Worm (Caenorhabditis elegans) whole organism, young adult: ENCODE results near the gene sra-28.

ENCODE experiments used
- B0019.2 ChIP-seq: fragments of 200-800 bp; sonication (Bioruptor generic); conservative IDR thresholded peaks from 2 replicates; pipeline ENCODE4 v1.3.6; 2022; ENCODE audit warnings: missing genetic modification reagents, missing genetic modification characterization, missing compliant biosample characterization
- B0035.1 ChIP-seq: sonication (generic microtip); optimal IDR thresholded peaks from 2 replicates; lab custom pipeline; 2016; ENCODE audit warnings: missing genetic modification characterization, mild to moderate bottlenecking, missing compliant biosample characterization, missing genotype, missing genetic modification reagents
- B0336.3 ChIP-seq: fragments of 200-800 bp; sonication (Bioruptor generic); IDR thresholded peaks from 2 replicates; pipeline ENCODE4 v1.3.6; 2022; ENCODE audit warnings: missing genetic modification characterization, missing compliant biosample characterization
- C06A6.2 ChIP-seq: fragments of 200-800 bp; sonication (Bioruptor generic); conservative IDR thresholded peaks from 2 replicates; pipeline ENCODE4 v1.3.6; 2022; ENCODE audit warnings: missing genetic modification characterization, missing compliant biosample characterization
- C17E4.6 ChIP-seq: fragments of 200-800 bp; sonication (Bioruptor generic); IDR thresholded peaks from 2 replicates; pipeline ENCODE4 v1.3.6; 2022; ENCODE audit warnings: missing genetic modification reagents, missing genetic modification characterization, missing compliant biosample characterization
- F10E7.11 ChIP-seq: sonication (generic microtip); optimal IDR thresholded peaks from 2 replicates; lab custom pipeline; 2017; ENCODE audit warnings: mild to moderate bottlenecking, missing genetic modification characterization, moderate library complexity, missing compliant biosample characterization
- F23B12.7 ChIP-seq: sonication (generic microtip); optimal IDR thresholded peaks from 2 replicates; lab custom pipeline; 2017; ENCODE audit warnings: missing genetic modification characterization, mild to moderate bottlenecking, missing compliant biosample characterization, antibody characterized with exemption, moderate library complexity; ENCODE audit not compliant: insufficient read depth
- F37B4.10 ChIP-seq: fragments of 200-800 bp; sonication (Bioruptor generic); IDR thresholded peaks from 2 replicates; pipeline ENCODE4 v1.3.6; 2022; ENCODE audit warnings: missing genetic modification characterization, missing compliant biosample characterization
- F55B11.4 ChIP-seq: sonication (generic microtip); optimal IDR thresholded peaks from 2 replicates; lab custom pipeline; 2016; ENCODE audit warnings: missing compliant biosample characterization, missing genetic modification characterization, borderline replicate concordance; ENCODE audit not compliant: insufficient read depth
- F57A8.1 ChIP-seq: fragments of 200-800 bp; sonication (Bioruptor generic); optimal IDR thresholded peaks from 2 replicates; lab custom pipeline; 2018; ENCODE audit warnings: mild to moderate bottlenecking, missing genetic modification characterization, moderate library complexity, missing compliant biosample characterization
- K12H6.12 ChIP-seq: fragments of 200-800 bp; sonication (Bioruptor generic); optimal IDR thresholded peaks from 2 replicates; lab custom pipeline; 2018; ENCODE audit warnings: mild to moderate bottlenecking, missing genetic modification characterization, missing compliant biosample characterization
- Y95B8A.8 ChIP-seq: fragments of 200-800 bp; sonication (Bioruptor generic); IDR thresholded peaks from 2 replicates; pipeline ENCODE4 v1.3.6; 2022; ENCODE audit warnings: missing genetic modification reagents, missing genetic modification characterization, missing compliant biosample characterization
- ama-1 ChIP-seq, 3 experiments: fragments of 150-350 bp in 1 of 3; sonication (generic microtip) in 2 of 3; optimal IDR thresholded peaks; 2 replicates each; lab custom pipeline; 2014 to 2018; ENCODE audit warnings: missing biosample characterization in 2 of 3, missing genetic modification characterization in 2 of 3, missing genetic modification reagents in 2 of 3
- attf-5 ChIP-seq: fragments of 200-800 bp; sonication (Bioruptor generic); optimal IDR thresholded peaks from 2 replicates; lab custom pipeline; 2018; ENCODE audit warnings: mild to moderate bottlenecking, missing genetic modification characterization, missing compliant biosample characterization
- attf-6 ChIP-seq: fragments of 200-800 bp; sonication (Bioruptor generic); IDR thresholded peaks from 2 replicates; pipeline ENCODE4 v1.3.6; 2022; ENCODE audit warnings: missing genetic modification reagents, missing genetic modification characterization, missing compliant biosample characterization
- bed-1 ChIP-seq: fragments of 200-800 bp; sonication (Bioruptor generic); IDR thresholded peaks from 2 replicates; pipeline ENCODE4 v1.3.6; 2022; ENCODE audit warnings: missing genetic modification reagents, missing genetic modification characterization, missing compliant biosample characterization
- ccch-3 ChIP-seq: fragments of 200-800 bp; sonication (Bioruptor generic); optimal IDR thresholded peaks from 2 replicates; lab custom pipeline; 2018; ENCODE audit warnings: mild to moderate bottlenecking, missing genetic modification characterization, missing compliant biosample characterization
- ceh-27 ChIP-seq: fragments of 200-800 bp; sonication (Bioruptor generic); optimal IDR thresholded peaks from 2 replicates; lab custom pipeline; 2018; ENCODE audit warnings: mild to moderate bottlenecking, missing genetic modification characterization, moderate library complexity, missing compliant biosample characterization
- ceh-40 ChIP-seq: fragments of 200-800 bp; sonication (Bioruptor generic); IDR thresholded peaks from 2 replicates; pipeline ENCODE4 v1.3.6; 2022; ENCODE audit warnings: missing genetic modification characterization, missing compliant biosample characterization
- ceh-91 ChIP-seq: fragments of 200-800 bp; sonication (Bioruptor generic); IDR thresholded peaks from 2 replicates; pipeline ENCODE4 v1.3.6; 2022; ENCODE audit warnings: missing genetic modification reagents, missing genetic modification characterization, missing compliant biosample characterization
- die-1 ChIP-seq: sonication (generic microtip); optimal IDR thresholded peaks from 2 replicates; lab custom pipeline; 2016; ENCODE audit warnings: missing genotype, mild to moderate bottlenecking, missing genetic modification characterization, missing compliant biosample characterization
- dpl-1 ChIP-seq: fragments of 150-350 bp; optimal IDR thresholded peaks from 2 replicates; lab custom pipeline; 2014; ENCODE audit warnings: missing biosample characterization, missing genetic modification reagents, missing genetic modification characterization
- egl-18 ChIP-seq: fragments of 200-800 bp; sonication (Bioruptor generic); IDR thresholded peaks from 2 replicates; pipeline ENCODE4 v1.3.6; 2022; ENCODE audit warnings: missing genetic modification reagents, missing genetic modification characterization, missing compliant biosample characterization
- egl-44 ChIP-seq: fragments of 200-800 bp; sonication (Bioruptor generic); IDR thresholded peaks from 2 replicates; pipeline ENCODE4 v1.3.6; 2022; ENCODE audit warnings: missing genetic modification reagents, missing genetic modification characterization, missing compliant biosample characterization
- gei-17 ChIP-seq: fragments of 200-800 bp; sonication (Bioruptor generic); optimal IDR thresholded peaks from 2 replicates; lab custom pipeline; 2018; ENCODE audit warnings: mild to moderate bottlenecking, missing genetic modification characterization, missing compliant biosample characterization
- hlh-12 ChIP-seq: sonication (generic microtip); optimal IDR thresholded peaks from 2 replicates; lab custom pipeline; 2016; ENCODE audit warnings: missing genetic modification characterization, missing compliant biosample characterization
- let-607 ChIP-seq, 2 experiments: fragments of 200-800 bp in 1 of 2; sonication (Bioruptor generic) in 1 of 2; sonication (generic microtip) in 1 of 2; optimal IDR thresholded peaks; 2 replicates each; lab custom pipeline; 2016 to 2018; ENCODE audit warnings: mild to moderate bottlenecking in 2 of 2, missing compliant biosample characterization in 2 of 2, missing genetic modification characterization in 2 of 2, moderate library complexity in 2 of 2, missing genotype in 1 of 2
- lin-26 ChIP-seq: fragments of 200-800 bp; sonication (Bioruptor generic); IDR thresholded peaks from 2 replicates; pipeline ENCODE4 v1.3.6; 2022; ENCODE audit warnings: missing genetic modification reagents, missing genetic modification characterization, missing compliant biosample characterization
- lin-54 ChIP-seq: fragments of 200-800 bp; sonication (Bioruptor generic); optimal IDR thresholded peaks from 2 replicates; lab custom pipeline; 2018; ENCODE audit warnings: mild to moderate bottlenecking, missing genetic modification characterization, missing compliant biosample characterization
- lir-1 ChIP-seq: fragments of 200-800 bp; sonication (Bioruptor generic); conservative IDR thresholded peaks from 2 replicates; pipeline ENCODE4 v1.3.6; 2022; ENCODE audit warnings: missing genetic modification reagents, missing genetic modification characterization, missing compliant biosample characterization
- lsl-1 ChIP-seq: fragments of 200-800 bp; sonication (Bioruptor generic); optimal IDR thresholded peaks from 2 replicates; lab custom pipeline; 2018; ENCODE audit warnings: mild to moderate bottlenecking, missing genetic modification characterization, moderate library complexity, missing compliant biosample characterization
- mel-28 ChIP-seq: sonication (generic microtip); optimal IDR thresholded peaks from 2 replicates; lab custom pipeline; 2016; ENCODE audit warnings: borderline replicate concordance, mild to moderate bottlenecking, missing genetic modification characterization, missing compliant biosample characterization
- nfya-1 ChIP-seq: sonication (generic microtip); optimal IDR thresholded peaks from 2 replicates; lab custom pipeline; 2017; ENCODE audit warnings: antibody characterized with exemption, missing compliant biosample characterization, missing genetic modification characterization, borderline replicate concordance; ENCODE audit not compliant: insufficient read depth
- nhr-27 ChIP-seq: fragments of 200-800 bp; sonication (Bioruptor generic); optimal IDR thresholded peaks from 2 replicates; lab custom pipeline; 2018; ENCODE audit warnings: mild to moderate bottlenecking, missing genetic modification characterization, moderate library complexity, missing compliant biosample characterization
- nhr-80 ChIP-seq: sonication (generic microtip); optimal IDR thresholded peaks from 2 replicates; lab custom pipeline; 2016; ENCODE audit warnings: missing genetic modification characterization, missing compliant biosample characterization
- nhr-90 ChIP-seq: sonication (generic microtip); optimal IDR thresholded peaks from 2 replicates; lab custom pipeline; 2016; ENCODE audit warnings: missing genotype, mild to moderate bottlenecking, missing genetic modification characterization, missing compliant biosample characterization
- repo-1 ChIP-seq: sonication (generic microtip); optimal IDR thresholded peaks from 2 replicates; lab custom pipeline; 2017; ENCODE audit warnings: mild to moderate bottlenecking, missing genetic modification characterization, missing compliant biosample characterization
- snpc-1.1 ChIP-seq: sonication (generic microtip); optimal IDR thresholded peaks from 2 replicates; lab custom pipeline; 2017; ENCODE audit warnings: missing genetic modification characterization, mild to moderate bottlenecking, missing compliant biosample characterization, antibody characterized with exemption, moderate library complexity, missing genotype, missing genetic modification reagents; ENCODE audit not compliant: insufficient read depth
- snpc-1.3 ChIP-seq: sonication (generic microtip); optimal IDR thresholded peaks from 2 replicates; lab custom pipeline; 2017; ENCODE audit warnings: missing genetic modification characterization, mild to moderate bottlenecking, missing compliant biosample characterization, antibody characterized with exemption, moderate library complexity, missing genotype, missing genetic modification reagents; ENCODE audit not compliant: insufficient read depth
- somi-1 ChIP-seq: fragments of 200-800 bp; sonication (Bioruptor generic); optimal IDR thresholded peaks from 2 replicates; lab custom pipeline; 2018; ENCODE audit warnings: mild to moderate bottlenecking, missing genetic modification characterization, missing compliant biosample characterization
- sptf-2 ChIP-seq: fragments of 200-800 bp; sonication (Bioruptor generic); optimal IDR thresholded peaks from 2 replicates; lab custom pipeline; 2018; ENCODE audit warnings: mild to moderate bottlenecking, missing genetic modification characterization, missing compliant biosample characterization
- tbp1 ChIP-seq: fragments of 200-800 bp; sonication (Bioruptor generic); optimal IDR thresholded peaks from 2 replicates; lab custom pipeline; 2018; ENCODE audit warnings: mild to moderate bottlenecking, missing genetic modification characterization, missing compliant biosample characterization
- unc-62 ChIP-seq: fragments of 150-350 bp; optimal IDR thresholded peaks from 2 replicates; lab custom pipeline; 2014; ENCODE audit warnings: missing biosample characterization, missing genetic modification reagents, missing genetic modification characterization
- zim-3 ChIP-seq: sonication (generic microtip); optimal IDR thresholded peaks from 2 replicates; lab custom pipeline; 2017; ENCODE audit warnings: mild to moderate bottlenecking, missing genetic modification characterization, moderate library complexity, missing compliant biosample characterization
- ztf-18 ChIP-seq: sonication (generic microtip); optimal IDR thresholded peaks from 2 replicates; lab custom pipeline; 2016; ENCODE audit warnings: missing genotype, mild to moderate bottlenecking, missing genetic modification characterization, missing compliant biosample characterization
- ztf-22 ChIP-seq: fragments of 200-800 bp; sonication (Bioruptor generic); optimal IDR thresholded peaks from 2 replicates; lab custom pipeline; 2018; ENCODE audit warnings: mild to moderate bottlenecking, missing genetic modification characterization, moderate library complexity, missing compliant biosample characterization

Gene sra-28

ce11 chrII:6588605-6589292 lies 15.2 kb upstream of the sra-28 start, which contains the start of gene icd-1 (continued):
- no peak for TF ChIP-seq sptf-2 (GFP tag; lab: Kevin White, UChicago)
- no peak for TF ChIP-seq nfya-1
- TF ChIP-seq tbp1 (GFP tag; lab: Kevin White, UChicago): peak; percentile 76
- no peak for TF ChIP-seq hlh-12 (tag; lab: Kevin White, UChicago)
- TF ChIP-seq F55B11.4 (tag; lab: Kevin White, UChicago): no peak
- TF ChIP-seq unc-62 (GFP tag; lab: Kevin White, UChicago): peak; percentile 95
- TF ChIP-seq nhr-90 (tag; lab: Kevin White, UChicago): peak; percentile 20
- TF ChIP-seq lin-26: peak; percentile 45; the same call in 1 of the 2 replicates
- TF ChIP-seq C17E4.6: peak; percentile 57; the same call in 1 of the 2 replicates
- TF ChIP-seq attf-5: peak; percentile 97
- no peak for TF ChIP-seq ama-1 (optimal IDR thresholded peaks at IDR 0.05; lab: Kevin White, UChicago)
- peak in 1 of 2 experiments; percentile 12 for TF ChIP-seq ama-1 (GFP tag; optimal IDR thresholded peaks at IDR 0.05; lab: Kevin White, UChicago)
- TF ChIP-seq egl-18: 0 out of 2 replicates have a peak, but pooled peaks have one; percentile 28
- TF ChIP-seq dpl-1 (GFP tag; lab: Kevin White, UChicago): peak; percentile 36
- peak; percentile 96 for TF ChIP-seq F23B12.7 (tag; lab: Kevin White, UChicago)
- no peak for TF ChIP-seq F37B4.10
- peak; percentile 89 for TF ChIP-seq B0336.3
- TF ChIP-seq ceh-91 (GFP tag; lab: Robert Waterston, UW): peak; percentile 78
- no peak for TF ChIP-seq mel-28 (tag; lab: Kevin White, UChicago)
- TF ChIP-seq egl-44 (GFP tag; lab: Robert Waterston, UW): 0 out of 2 replicates have a peak, but pooled peaks have one; percentile 33
- peak; percentile 80 for TF ChIP-seq gei-17 (GFP tag; lab: Kevin White, UChicago)
- TF ChIP-seq F10E7.11: peak; percentile 16
- TF ChIP-seq B0019.2 (GFP tag; lab: Robert Waterston, UW): peak; percentile 74; the same call in 1 of the 2 replicates
- peak; percentile 90 for TF ChIP-seq lin-54 (GFP tag; lab: Kevin White, UChicago)
- no peak for TF ChIP-seq die-1
- TF ChIP-seq zim-3: peak; percentile 44
- TF ChIP-seq ccch-3: no peak
- peak; percentile 85 for TF ChIP-seq ceh-27 (GFP tag; lab: Kevin White, UChicago)
- TF ChIP-seq Y95B8A.8 (GFP tag; lab: Robert Waterston, UW): peak; percentile 83
- TF ChIP-seq ztf-22 (GFP tag; lab: Kevin White, UChicago): peak; percentile 37
- no peak for TF ChIP-seq bed-1 (GFP tag; lab: Robert Waterston, UW)
- TF ChIP-seq snpc-1.1 (tag; lab: Kevin White, UChicago): peak; percentile 77
- TF ChIP-seq nhr-80: peak; percentile 69
- TF ChIP-seq lir-1 (GFP tag; lab: Robert Waterston, UW): peak; percentile 85
- TF ChIP-seq ceh-40: no peak
- TF ChIP-seq let-607 (tag; optimal IDR thresholded peaks at IDR 0.05; lab: Kevin White, UChicago): peak; percentile 53 to 80
- no peak for TF ChIP-seq F57A8.1 (GFP tag; lab: Kevin White, UChicago)
- TF ChIP-seq C06A6.2 (GFP tag; lab: Robert Waterston, UW): peak; percentile 84
- TF ChIP-seq snpc-1.3 (tag; lab: Kevin White, UChicago): peak; percentile 89
- TF ChIP-seq lsl-1: peak; percentile 81
- TF ChIP-seq B0035.1 (tag; lab: Kevin White, UChicago): no peak
- TF ChIP-seq somi-1: peak; percentile 90
- peak; percentile 91 for TF ChIP-seq K12H6.12 (tag; lab: Kevin White, UChicago)
- peak; percentile 87 for TF ChIP-seq repo-1 (tag; lab: Kevin White, UChicago)
- no peak for TF ChIP-seq nhr-27
- TF ChIP-seq ztf-18 (tag; lab: Kevin White, UChicago): peak; percentile 70
- TF ChIP-seq attf-6 (GFP tag; lab: Robert Waterston, UW): peak; percentile 61; the same call in 1 of the 2 replicates
